Worm (Caenorhabditis elegans): ENCODE data around the gene F43C1.5.
A peak's percentile ranks its signal among the peaks of the same experiment; 100 is the strongest.

DNA sequence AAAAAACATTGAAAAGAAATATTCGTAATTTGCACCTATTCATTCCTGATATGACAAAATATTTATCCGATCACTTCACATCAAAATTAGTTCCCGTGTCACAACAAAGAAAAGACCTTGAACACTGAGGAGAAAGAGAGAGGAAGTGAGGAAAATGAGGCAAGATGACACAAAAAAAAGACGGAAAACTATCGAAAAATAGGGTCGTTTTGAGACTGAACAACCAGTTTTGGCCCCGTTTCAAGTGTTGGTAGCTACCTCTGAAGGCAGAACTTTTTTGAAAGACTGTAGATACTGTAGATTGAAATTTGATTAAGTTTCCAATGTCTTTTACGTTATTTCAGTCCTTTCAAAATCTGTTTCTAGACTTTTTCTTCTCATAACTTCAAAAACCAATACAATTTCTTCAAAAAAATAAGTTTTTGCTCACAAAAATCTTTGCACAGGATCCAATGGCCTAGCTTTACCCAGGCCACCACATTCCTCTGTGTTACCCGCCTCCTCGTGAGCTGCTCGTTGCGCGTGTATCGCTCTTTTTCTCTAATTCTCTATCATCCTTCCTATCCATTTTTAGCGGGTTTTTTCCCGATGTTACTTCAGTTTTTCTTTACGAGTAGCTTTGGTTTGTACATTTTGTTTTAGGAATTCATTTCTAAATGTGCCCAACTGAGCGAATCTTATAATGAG lies 32.5 kb upstream of the F43C1.5 start:
- TF ChIP-seq nhr-237 (tag; optimal IDR thresholded peaks at IDR 0.05) (peak; percentile 5), ces-1 (GFP tag; optimal IDR thresholded peaks at IDR 0.05) (peak; percentile 15), blmp-1 (tag; optimal IDR thresholded peaks at IDR 0.05) (no peak), snpc-4 (tag; optimal IDR thresholded peaks at IDR 0.05) (no peak), elt-1 (tag; optimal IDR thresholded peaks at IDR 0.05; ENCODE audit: borderline replicate concordance, insufficient read depth) (no peak)

Measured in whole organism, mixed stage, embryonic.